Fruit fly (Drosophila melanogaster) whole organism, embryonic: ENCODE data around the gene jdp.
A peak's percentile ranks its signal among the peaks of the same experiment; 100 is the strongest.

Experiments used
- Bgb ChIP-seq: fragments of 200-800 bp; sonication (Bioruptor generic); IDR thresholded peaks from 2 replicates; pipeline ENCODE4 v1.3.6; 2022; ENCODE audit warnings: missing biosample characterization, missing genetic modification characterization; ENCODE audit not compliant: partially characterized antibody
- CG10543 ChIP-seq: fragments of 200-800 bp; sonication (Bioruptor generic); optimal IDR thresholded peaks from 3 replicates; lab custom pipeline; 2017; ENCODE audit warnings: missing biosample characterization, mild to moderate bottlenecking, missing genetic modification characterization, moderate library complexity
- CG11504 ChIP-seq: fragments of 200-800 bp; sonication (Bioruptor generic); optimal IDR thresholded peaks from 3 replicates; lab custom pipeline; 2019; ENCODE audit warnings: missing biosample characterization, mild to moderate bottlenecking, missing genetic modification characterization, moderate library complexity
- CG12769 ChIP-seq: fragments of 200-800 bp; sonication (Bioruptor generic); optimal IDR thresholded peaks from 2 replicates; lab custom pipeline; 2019; ENCODE audit warnings: missing biosample characterization, mild to moderate bottlenecking, missing genetic modification characterization, moderate library complexity
- CG13624 ChIP-seq: fragments of 200-800 bp; sonication (Bioruptor generic); optimal IDR thresholded peaks from 2 replicates; lab custom pipeline; 2016; ENCODE audit warnings: missing biosample characterization, missing genetic modification characterization
- CG14710 ChIP-seq: fragments of 200-800 bp; sonication (Bioruptor generic); optimal IDR thresholded peaks from 3 replicates; lab custom pipeline; 2019; ENCODE audit warnings: missing biosample characterization, mild to moderate bottlenecking, missing genetic modification characterization, moderate library complexity
- CG17612 ChIP-seq: fragments of 200-800 bp; sonication (Bioruptor generic); IDR thresholded peaks from 2 replicates; pipeline ENCODE4 v1.3.6; 2022; ENCODE audit warnings: missing biosample characterization, missing genetic modification characterization
- CG2678 ChIP-seq: fragments of 200-800 bp; sonication (Bioruptor generic); optimal IDR thresholded peaks from 3 replicates; lab custom pipeline; 2019; ENCODE audit warnings: missing biosample characterization, mild to moderate bottlenecking, missing genetic modification characterization, moderate library complexity
- CG3163 ChIP-seq: fragments of 200-800 bp; sonication (Bioruptor generic); optimal IDR thresholded peaks from 3 replicates; lab custom pipeline; 2016; ENCODE audit warnings: missing biosample characterization, missing genetic modification characterization
- CG32532 ChIP-seq: fragments of 200-800 bp; sonication (Bioruptor generic); IDR thresholded peaks from 2 replicates; pipeline ENCODE4 v1.3.6; 2022; ENCODE audit warnings: missing biosample characterization, missing genetic modification characterization
- CG33557 ChIP-seq: fragments of 200-800 bp; sonication (Bioruptor generic); optimal IDR thresholded peaks from 2 replicates; lab custom pipeline; 2019; ENCODE audit warnings: missing biosample characterization, mild to moderate bottlenecking, missing genetic modification characterization, moderate library complexity
- CG42726 ChIP-seq: fragments of 200-800 bp; sonication (Bioruptor generic); IDR thresholded peaks from 2 replicates; pipeline ENCODE4 v1.3.6; 2022; ENCODE audit warnings: missing biosample characterization, missing genetic modification characterization; ENCODE audit not compliant: partially characterized antibody
- CG6272 ChIP-seq: fragments of 200-800 bp; sonication (Bioruptor generic); IDR thresholded peaks from 2 replicates; pipeline ENCODE4 v1.3.6; 2022; ENCODE audit warnings: missing biosample characterization, missing genetic modification characterization
- CG7372 ChIP-seq: fragments of 200-800 bp; sonication (Bioruptor generic); IDR thresholded peaks from 2 replicates; pipeline ENCODE4 v1.3.6; 2022; ENCODE audit warnings: missing biosample characterization, missing genetic modification characterization
- CG9609 ChIP-seq: fragments of 200-800 bp; sonication (Bioruptor generic); optimal IDR thresholded peaks from 3 replicates; lab custom pipeline; 2016; ENCODE audit warnings: missing biosample characterization, missing genetic modification characterization
- CkIIα-i1 ChIP-seq: fragments of 200-800 bp; sonication (Bioruptor generic); IDR thresholded peaks from 2 replicates; pipeline ENCODE4 v1.3.6; 2022; ENCODE audit warnings: missing biosample characterization, missing genetic modification characterization
- D ChIP-seq, 2 experiments: fragments of 200-800 bp in 1 of 2; fragments of >200 bp in 1 of 2; sonication (Bioruptor generic) in 1 of 2; optimal IDR thresholded peaks; 2 replicates in 1 of 2; 3 replicates in 1 of 2; lab custom pipeline; 2017; ENCODE audit warnings: mild to moderate bottlenecking in 1 of 2, missing biosample characterization in 1 of 2, missing genetic modification characterization in 1 of 2, missing genetic modification reagents in 1 of 2
- Deaf1 ChIP-seq: fragments of 200-800 bp; optimal IDR thresholded peaks from 3 replicates; lab custom pipeline; 2019; ENCODE audit warnings: missing biosample characterization, mild to moderate bottlenecking, missing genetic modification characterization, moderate library complexity
- Fer1 ChIP-seq: fragments of 200-800 bp; sonication (Bioruptor generic); optimal IDR thresholded peaks from 2 replicates; lab custom pipeline; 2017; ENCODE audit warnings: missing biosample characterization, mild to moderate bottlenecking, missing genetic modification characterization
- Gsc ChIP-seq: fragments of 200-800 bp; sonication (Bioruptor generic); IDR thresholded peaks from 2 replicates; pipeline ENCODE4 v1.3.6; 2022; ENCODE audit warnings: missing biosample characterization, missing genetic modification characterization
- Hr78 ChIP-seq, 2 experiments: fragments of 200-800 bp in 1 of 2; fragments of >200 bp in 1 of 2; sonication (Bioruptor generic) in 1 of 2; optimal IDR thresholded peaks; 2 replicates each; lab custom pipeline; 2017 to 2019; ENCODE audit warnings: missing biosample characterization in 2 of 2, missing genetic modification characterization in 2 of 2, mild to moderate bottlenecking in 1 of 2, moderate library complexity in 1 of 2
- Med ChIP-seq: fragments of 200-800 bp; sonication (Bioruptor generic); peaks from one replicate; lab custom pipeline; 2016; ENCODE audit warnings: missing biosample characterization, missing genetic modification characterization, mild to moderate bottlenecking, inconsistent platforms, moderate library complexity
- Meics ChIP-seq: fragments of 200-800 bp; sonication (Bioruptor generic); optimal IDR thresholded peaks from 2 replicates; lab custom pipeline; 2017; ENCODE audit warnings: missing biosample characterization, mild to moderate bottlenecking, missing genetic modification characterization
- NfI ChIP-seq: fragments of 200-800 bp; sonication (Bioruptor generic); optimal IDR thresholded peaks from 3 replicates; lab custom pipeline; 2018; ENCODE audit warnings: missing biosample characterization, mild to moderate bottlenecking, missing genetic modification characterization, moderate library complexity
- Taf1 ChIP-seq: fragments of 200-800 bp; sonication (Bioruptor generic); IDR thresholded peaks from 2 replicates; pipeline ENCODE4 v1.3.6; 2022; ENCODE audit warnings: missing biosample characterization, missing genetic modification characterization
- Trl ChIP-seq, 3 experiments: fragments of >200 bp in 2 of 3; fragments of 200-800 bp in 1 of 3; sonication (Bioruptor generic) in 1 of 3; optimal IDR thresholded peaks; 2 replicates in 1 of 3; 3 replicates in 2 of 3; lab custom pipeline; 2016 to 2017; ENCODE audit warnings: missing biosample characterization in 1 of 3, missing genetic modification characterization in 1 of 3
- bcd ChIP-seq: fragments of 200-800 bp; sonication (Bioruptor generic); optimal IDR thresholded peaks from 2 replicates; lab custom pipeline; 2017; ENCODE audit warnings: missing biosample characterization, mild to moderate bottlenecking, missing genetic modification characterization
- bigmax ChIP-seq: fragments of 200-800 bp; sonication (Bioruptor generic); optimal IDR thresholded peaks from 2 replicates; lab custom pipeline; 2018; ENCODE audit warnings: missing biosample characterization, mild to moderate bottlenecking, missing genetic modification characterization
- cg ChIP-seq: fragments of 200-800 bp; sonication (Bioruptor generic); optimal IDR thresholded peaks from 3 replicates; lab custom pipeline; 2019; ENCODE audit warnings: missing biosample characterization, mild to moderate bottlenecking, missing genetic modification characterization, moderate library complexity
- chinmo ChIP-seq: fragments of 200-800 bp; sonication (Bioruptor generic); IDR thresholded peaks from 4 replicates; pipeline ENCODE4 v1.3.6; 2022; ENCODE audit warnings: missing biosample characterization, missing genetic modification characterization; ENCODE audit not compliant: partially characterized antibody
- ci ChIP-seq: fragments of 200-800 bp; sonication (Bioruptor generic); IDR thresholded peaks from 3 replicates; pipeline ENCODE4 v1.3.6; 2022; ENCODE audit warnings: missing biosample characterization, missing genetic modification characterization
- dpn ChIP-seq, 2 experiments: fragments of 200-800 bp; sonication (Bioruptor generic); optimal IDR thresholded peaks; 3 replicates each; lab custom pipeline; 2016; ENCODE audit warnings: missing biosample characterization in 2 of 2, missing genetic modification characterization in 2 of 2
- fru ChIP-seq: fragments of >200 bp; optimal IDR thresholded peaks from 2 replicates; lab custom pipeline; 2017
- gce ChIP-seq: fragments of 200-800 bp; sonication (Bioruptor generic); IDR thresholded peaks from 3 replicates; pipeline ENCODE4 v1.3.6; 2022; ENCODE audit warnings: missing biosample characterization, missing genetic modification characterization
- hth ChIP-seq: fragments of >200 bp; optimal IDR thresholded peaks from 2 replicates; lab custom pipeline; 2017; ENCODE audit warnings: inconsistent platforms
- kni ChIP-seq: fragments of 200-800 bp; sonication (Bioruptor generic); optimal IDR thresholded peaks from 3 replicates; lab custom pipeline; 2017; ENCODE audit warnings: mild to moderate bottlenecking, missing biosample characterization, missing genetic modification reagents, missing genetic modification characterization
- scrt ChIP-seq: fragments of 200-800 bp; sonication (Bioruptor generic); optimal IDR thresholded peaks from 2 replicates; lab custom pipeline; 2018; ENCODE audit warnings: missing biosample characterization, mild to moderate bottlenecking, missing genetic modification characterization, moderate library complexity
- sd ChIP-seq: fragments of 200-800 bp; sonication (Bioruptor generic); optimal IDR thresholded peaks from 3 replicates; lab custom pipeline; 2018; ENCODE audit warnings: missing biosample characterization, mild to moderate bottlenecking, missing genetic modification characterization, moderate library complexity
- sisA ChIP-seq: fragments of 200-800 bp; sonication (Bioruptor generic); IDR thresholded peaks from 2 replicates; pipeline ENCODE4 v1.3.6; 2022; ENCODE audit warnings: missing biosample characterization, missing genetic modification characterization
- slbo ChIP-seq: fragments of 200-800 bp; sonication (Bioruptor generic); IDR thresholded peaks from 2 replicates; pipeline ENCODE4 v1.3.6; 2022; ENCODE audit warnings: missing biosample characterization, missing genetic modification characterization
- vfl ChIP-seq: fragments of 200-800 bp; sonication (Bioruptor generic); optimal IDR thresholded peaks from 2 replicates; lab custom pipeline; 2016; ENCODE audit warnings: missing biosample characterization, missing genetic modification characterization
- zen2 ChIP-seq: fragments of 200-800 bp; sonication (Bioruptor generic); IDR thresholded peaks from 3 replicates; pipeline ENCODE4 v1.3.6; 2022; ENCODE audit warnings: missing biosample characterization, missing genetic modification characterization; ENCODE audit not compliant: partially characterized antibody

Gene jdp

DNA sequence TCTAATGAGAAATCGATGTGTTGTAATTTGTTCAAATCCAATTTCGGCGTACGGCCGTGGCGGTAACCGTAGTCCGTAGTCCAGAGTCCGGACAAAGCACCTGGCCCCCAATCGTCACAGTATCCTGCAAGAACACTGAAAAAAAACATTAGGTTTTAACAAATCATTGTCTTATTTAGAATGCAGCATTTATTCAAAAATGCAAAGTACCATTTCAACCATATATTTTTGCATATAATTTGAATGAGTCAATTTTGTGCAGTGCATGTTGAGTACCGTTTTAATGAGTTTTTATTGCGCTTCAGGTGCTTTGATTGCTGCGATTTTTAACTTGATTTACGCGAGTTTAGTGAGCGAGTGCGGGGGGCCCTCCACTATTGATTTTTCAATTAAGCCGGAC, 34.4 kb upstream of the jdp start (continued):
- peak; percentile 17 for TF ChIP-seq CG2678
- TF ChIP-seq CkIIα-i1: no peak
- no peak for TF ChIP-seq fru
- no peak for TF ChIP-seq dpn (GFP tag; optimal IDR thresholded peaks at IDR 0.05; lab: Kevin White, UChicago)
- TF ChIP-seq CG11504: peak; percentile 18
- no peak for TF ChIP-seq vfl (GFP tag; lab: Kevin White, UChicago)
- TF ChIP-seq CG12769 (tag; lab: Kevin White, UChicago): peak; percentile 13
- peak; percentile 55; the same call in 1 of the 2 replicates for TF ChIP-seq slbo (GFP tag; lab: Robert Waterston, UW)
- TF ChIP-seq Taf1 (GFP tag; lab: Robert Waterston, UW): no peak
- peak; percentile 11; the same call in 1 of the 2 replicates for TF ChIP-seq sisA
- TF ChIP-seq Gsc (GFP tag; lab: Robert Waterston, UW): no peak
- no peak for TF ChIP-seq CG13624 (GFP tag; lab: Kevin White, UChicago)
- peak; percentile 56 for TF ChIP-seq Med (GFP tag; lab: Kevin White, UChicago)
- TF ChIP-seq hth: no peak
- no peak for TF ChIP-seq CG33557 (GFP tag; lab: Kevin White, UChicago)
- TF ChIP-seq CG32532 (GFP tag; lab: Robert Waterston, UW): peak; percentile 21; the same call in 1 of the 2 replicates
- peak; percentile 19 for TF ChIP-seq Meics
- TF ChIP-seq Fer1 (GFP tag; lab: Kevin White, UChicago): no peak
- TF ChIP-seq CG14710 (tag; lab: Kevin White, UChicago): no peak
- no peak for TF ChIP-seq CG42726 (GFP tag; lab: Robert Waterston, UW)
- TF ChIP-seq bigmax (GFP tag; lab: Kevin White, UChicago): no peak

dm6 chr3R:30560070-30560469, 33.2 kb upstream of the jdp start, which contains the start of gene CG34155:
Gene CG34155 (minus strand): TSS chr3R:30560199.
- TF ChIP-seq gce: 0 out of 3 replicates have a peak, but pooled peaks have one; percentile 13
- TF ChIP-seq D (optimal IDR thresholded peaks at IDR 0.05; lab: Kevin White, UChicago): no peak
- TF ChIP-seq D (GFP tag; optimal IDR thresholded peaks at IDR 0.05; lab: Kevin White, UChicago): no peak
- no peak for TF ChIP-seq bcd (GFP tag; lab: Kevin White, UChicago)
- TF ChIP-seq Hr78 (GFP tag; optimal IDR thresholded peaks at IDR 0.05; lab: Kevin White, UChicago): no peak
- no peak for TF ChIP-seq CG17612
- 0 out of 2 replicates have a peak, but pooled peaks have one; percentile 13 for TF ChIP-seq Bgb (GFP tag; lab: Robert Waterston, UW)
- TF ChIP-seq Deaf1 (tag; lab: Kevin White, UChicago): peak; percentile 97
- TF ChIP-seq CG6272 (GFP tag; lab: Robert Waterston, UW): 0 out of 2 replicates have a peak, but pooled peaks have one; percentile 8
- 0 out of 3 replicates have a peak, but pooled peaks have one; percentile 10 for TF ChIP-seq zen2 (GFP tag; lab: Robert Waterston, UW)
- TF ChIP-seq CG10543 (GFP tag; lab: Kevin White, UChicago): peak; percentile 13
- TF ChIP-seq scrt (GFP tag; lab: Kevin White, UChicago): peak; percentile 88
- TF ChIP-seq chinmo (GFP tag; lab: Robert Waterston, UW): 0 out of 4 replicates have a peak, but pooled peaks have one; percentile 8

DNA sequence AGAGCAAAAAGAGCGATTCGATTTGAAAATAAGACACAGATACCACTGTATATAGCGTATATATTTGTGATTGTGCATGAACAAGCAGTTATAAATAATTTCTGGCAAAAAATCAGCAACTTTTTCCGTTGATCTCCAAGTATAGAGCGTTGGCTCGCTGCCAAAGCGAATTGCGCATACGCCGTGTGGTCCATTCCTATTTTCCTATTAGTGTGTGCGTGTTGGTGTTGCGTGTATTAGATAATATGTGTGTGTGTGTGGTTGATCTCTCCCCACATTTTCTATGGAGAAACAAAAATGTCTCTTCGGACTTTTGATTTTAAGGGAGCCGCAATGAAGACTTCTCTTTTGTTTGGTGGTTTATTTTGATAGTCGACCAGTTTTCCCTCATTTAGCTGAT, 25.7 kb upstream of the jdp start:
- TF ChIP-seq cg (GFP tag; lab: Kevin White, UChicago): peak; percentile 57
- TF ChIP-seq CG9609 (GFP tag; lab: Kevin White, UChicago): no peak
- peak; percentile 16 for TF ChIP-seq NfI (GFP tag; lab: Kevin White, UChicago)
- TF ChIP-seq kni: no peak
- peak; percentile 29 for TF ChIP-seq sd (tag; lab: Kevin White, UChicago)
- TF ChIP-seq ci: 0 out of 3 replicates have a peak, but pooled peaks have one; percentile 15
- peak; percentile 60; the same call in 1 of the 2 replicates for TF ChIP-seq CG7372 (GFP tag; lab: Robert Waterston, UW)
- peak in 1 of 2 experiments; percentile 50 for TF ChIP-seq Trl (optimal IDR thresholded peaks at IDR 0.05; lab: Kevin White, UChicago)
- TF ChIP-seq Trl (GFP tag; optimal IDR thresholded peaks at IDR 0.05; lab: Kevin White, UChicago): no peak
- 0 out of 4 replicates have a peak, but pooled peaks have one; percentile 27 for TF ChIP-seq chinmo (GFP tag; lab: Robert Waterston, UW)
- TF ChIP-seq CG14710 (tag; lab: Kevin White, UChicago): no peak
- peak; percentile 85 for TF ChIP-seq CG3163 (GFP tag; lab: Kevin White, UChicago)
